Fruit fly (Drosophila melanogaster): Measurements from ENCODE around the gene stet.

stet gene

DNA sequence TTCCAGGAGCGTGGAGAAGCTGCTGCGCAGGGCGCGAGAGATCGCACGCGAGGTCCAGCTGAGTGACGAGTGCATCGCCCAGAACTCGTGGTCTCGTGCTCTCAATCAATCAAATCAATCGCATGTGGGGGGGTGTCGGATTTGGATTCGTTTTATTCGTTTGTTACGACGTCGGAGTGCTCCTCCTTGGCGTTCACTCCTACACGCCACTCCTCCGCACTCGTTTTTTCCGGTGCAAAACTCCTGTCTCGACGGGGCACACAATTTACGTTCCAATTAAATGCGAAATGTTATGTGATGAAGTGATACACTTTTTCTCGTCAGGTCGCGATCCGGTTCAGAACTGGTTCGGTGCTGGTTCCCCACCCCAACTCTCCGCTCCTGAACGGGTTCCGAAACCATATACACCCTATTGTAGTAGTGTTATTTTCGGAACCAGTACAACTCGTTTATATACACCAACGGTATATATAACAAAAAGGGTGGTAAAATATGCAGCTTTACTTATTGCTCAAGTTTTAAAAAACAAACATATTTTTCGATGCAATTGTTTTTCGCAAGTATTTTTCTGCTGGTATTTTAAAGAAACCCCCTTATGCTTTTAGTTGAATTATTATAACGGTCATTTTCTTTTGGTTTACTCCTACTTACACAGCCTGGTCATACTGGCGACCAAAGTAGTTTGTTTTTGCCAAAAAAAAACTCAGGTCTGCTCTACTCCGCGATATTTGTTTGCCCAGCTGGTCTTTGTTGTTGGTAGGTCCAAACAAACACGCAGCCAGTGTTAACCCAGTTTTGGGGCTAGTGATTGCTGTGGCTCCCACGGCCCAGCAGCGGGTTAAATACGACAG lies 47.4 kb upstream of the stet start, which contains the start of the genes CG12091 and pns (continued):
- TF ChIP-seq Sox15 (GFP tag; optimal IDR thresholded peaks at IDR 0.05), result no peak
- TF ChIP-seq CG8319 (GFP tag; optimal IDR thresholded peaks at IDR 0.05), result no peak
- TF ChIP-seq Ets21C (GFP tag; optimal IDR thresholded peaks at IDR 0.05), result no peak
- TF ChIP-seq CG6808 (GFP tag; optimal IDR thresholded peaks at IDR 0.05), result no peak
- no peak for TF ChIP-seq CG10669 (GFP tag; optimal IDR thresholded peaks at IDR 0.05)
- peak; percentile 24 for TF ChIP-seq CG34406 (GFP tag; optimal IDR thresholded peaks at IDR 0.05)
- TF ChIP-seq CG3919 (GFP tag; optimal IDR thresholded peaks at IDR 0.05), result peak; percentile 64
- peak; percentile 58 for TF ChIP-seq CG3032 (tag; optimal IDR thresholded peaks at IDR 0.05)
- TF ChIP-seq fd59A (GFP tag; optimal IDR thresholded peaks at IDR 0.05), result no peak
- peak; percentile 70; the same call in 2 of the 3 replicates for TF ChIP-seq CG6163 (GFP tag; IDR thresholded peaks at IDR 0.05)
- no peak for TF ChIP-seq Sox102F (GFP tag; optimal IDR thresholded peaks at IDR 0.05)
- TF ChIP-seq CG32006 (GFP tag; optimal IDR thresholded peaks at IDR 0.05), result no peak
- TF ChIP-seq fkh (GFP tag; optimal IDR thresholded peaks at IDR 0.05), result peak; percentile 95
- TF ChIP-seq CG11762 (GFP tag; optimal IDR thresholded peaks at IDR 0.05; ENCODE audit: insufficient read depth), result no peak
- TF ChIP-seq CG6854 (GFP tag; optimal IDR thresholded peaks at IDR 0.05), result peak; percentile 30
- peak; percentile 47 for TF ChIP-seq CG8632 (GFP tag; optimal IDR thresholded peaks at IDR 0.05)
- no peak for TF ChIP-seq CG9139 (GFP tag; optimal IDR thresholded peaks at IDR 0.05)
- peak; percentile 3 for TF ChIP-seq CG11902 (GFP tag; optimal IDR thresholded peaks at IDR 0.05)
- TF ChIP-seq cyc (GFP tag; optimal IDR thresholded peaks at IDR 0.05), result peak; percentile 61

DNA sequence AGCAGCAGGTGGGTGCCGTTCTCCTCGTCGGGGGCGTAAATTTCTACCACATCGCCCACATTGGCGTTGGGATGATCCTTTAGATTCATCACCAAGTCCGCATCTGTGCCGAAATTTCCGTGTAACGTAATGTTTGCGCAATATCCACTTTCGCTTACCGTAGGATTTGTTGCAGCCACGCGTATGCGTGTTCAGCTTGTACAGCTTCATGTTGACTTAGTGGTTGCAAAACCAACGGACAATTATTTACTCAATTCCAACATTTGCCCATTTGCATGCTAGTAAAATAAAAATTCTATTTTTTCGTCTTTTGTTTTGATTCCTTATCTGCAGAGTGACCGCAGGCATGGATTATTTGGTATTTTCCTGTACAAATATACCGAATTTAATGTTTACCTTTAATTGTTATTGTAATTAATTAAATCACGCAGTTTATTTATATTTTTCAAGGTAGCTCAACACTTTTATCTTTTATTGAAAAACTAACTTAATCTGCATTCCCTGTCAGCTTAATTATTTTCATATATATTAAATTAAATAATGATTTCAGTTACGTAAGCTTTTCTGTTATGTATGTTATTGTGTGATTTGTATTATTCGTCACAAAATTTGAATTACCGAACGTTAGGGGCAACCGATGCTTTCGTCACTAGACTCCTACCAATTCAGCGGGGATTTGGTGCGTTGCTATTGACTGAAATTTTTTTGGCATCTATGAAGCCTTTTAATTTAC lies 44.5 kb upstream of the stet start, which contains the start of gene Iml1:
Gene Iml1, minus strand, starts transcription at position 336 of the 733 bp plus-strand sequence.
- no peak for TF ChIP-seq CG7368 (GFP tag; optimal IDR thresholded peaks at IDR 0.05)
- TF ChIP-seq CG10631 (GFP tag; optimal IDR thresholded peaks at IDR 0.05), result no peak
- peak; percentile 41 for TF ChIP-seq fkh (GFP tag; optimal IDR thresholded peaks at IDR 0.05)
- no peak for TF ChIP-seq CG16779 (tag; optimal IDR thresholded peaks at IDR 0.05)
- no peak for TF ChIP-seq CG6808 (GFP tag; optimal IDR thresholded peaks at IDR 0.05)
- TF ChIP-seq Ets96B (tag; optimal IDR thresholded peaks at IDR 0.05), result no peak
- TF ChIP-seq CG3919 (GFP tag; optimal IDR thresholded peaks at IDR 0.05), result no peak
- no peak for TF ChIP-seq CG8632 (GFP tag; optimal IDR thresholded peaks at IDR 0.05)
- TF ChIP-seq svp (GFP tag), result peak; percentile 63
- no peak for TF ChIP-seq Hr39 (GFP tag; optimal IDR thresholded peaks at IDR 0.05)
- no peak for TF ChIP-seq fd59A (GFP tag; optimal IDR thresholded peaks at IDR 0.05)
- TF ChIP-seq CG11294 (GFP tag; IDR thresholded peaks at IDR 0.05), result no peak
- TF ChIP-seq esn (GFP tag; optimal IDR thresholded peaks at IDR 0.05), result peak; percentile 43
- no peak for TF ChIP-seq Sox14 (GFP tag; optimal IDR thresholded peaks at IDR 0.05)
- TF ChIP-seq CG6163 (GFP tag; IDR thresholded peaks at IDR 0.05), result no peak
- no peak for TF ChIP-seq CG6854 (GFP tag; optimal IDR thresholded peaks at IDR 0.05)
- no peak for TF ChIP-seq net (GFP tag; optimal IDR thresholded peaks at IDR 0.05)
- no peak for TF ChIP-seq Eip75B (GFP tag; optimal IDR thresholded peaks at IDR 0.05)
- no peak for TF ChIP-seq CG11902 (GFP tag; optimal IDR thresholded peaks at IDR 0.05)
- TF ChIP-seq Smox (GFP tag; optimal IDR thresholded peaks at IDR 0.05), result no peak
- TF ChIP-seq Gug (GFP tag; IDR thresholded peaks at IDR 0.05), result no peak
- TF ChIP-seq lz (GFP tag; optimal IDR thresholded peaks at IDR 0.05), result peak; percentile 18
- no peak for TF ChIP-seq CG4318 (GFP tag; optimal IDR thresholded peaks at IDR 0.05)
- no peak for TF ChIP-seq CG9139 (GFP tag; optimal IDR thresholded peaks at IDR 0.05)
- no peak for TF ChIP-seq acj6 (GFP tag; optimal IDR thresholded peaks at IDR 0.05)
- no peak for TF ChIP-seq CG8319 (GFP tag; optimal IDR thresholded peaks at IDR 0.05)
- TF ChIP-seq Hr4 (GFP tag; optimal IDR thresholded peaks at IDR 0.05), result no peak
- TF ChIP-seq CG32006 (GFP tag; optimal IDR thresholded peaks at IDR 0.05), result no peak
- no peak for TF ChIP-seq CG6792 (GFP tag; optimal IDR thresholded peaks at IDR 0.05)
- TF ChIP-seq CG31627 (GFP tag; optimal IDR thresholded peaks at IDR 0.05), result no peak
